Worm (Caenorhabditis elegans) whole organism, L2 larva: Measurements from ENCODE around the gene Y75B12B.13.

Source experiments
- C34F6.9 ChIP-seq: fragments of 150-350 bp; optimal IDR thresholded peaks from 2 replicates; lab custom pipeline; 2014; ENCODE audit warnings: missing biosample characterization, missing genetic modification characterization
- F13H6.1 ChIP-seq: sonication (generic microtip); optimal IDR thresholded peaks from 2 replicates; lab custom pipeline; 2016; ENCODE audit warnings: missing genetic modification characterization, missing compliant biosample characterization
- Y55F3AM.14 ChIP-seq: fragments of 200-800 bp; sonication (Bioruptor generic); optimal IDR thresholded peaks from 2 replicates; lab custom pipeline; 2018; ENCODE audit warnings: mild to moderate bottlenecking, missing genetic modification characterization, missing compliant biosample characterization
- ZK546.5 ChIP-seq: sonication (generic microtip); optimal IDR thresholded peaks from 2 replicates; lab custom pipeline; 2017; ENCODE audit warnings: missing biosample characterization, missing genetic modification characterization
- alr-1 ChIP-seq: fragments of 150-350 bp; optimal IDR thresholded peaks from 2 replicates; lab custom pipeline; 2014; ENCODE audit warnings: missing biosample characterization, missing genetic modification characterization
- aly-2 ChIP-seq: fragments of 150-350 bp; optimal IDR thresholded peaks from 2 replicates; lab custom pipeline; 2014; ENCODE audit warnings: missing biosample characterization, missing genetic modification characterization
- ama-1 ChIP-seq: fragments of 150-350 bp; optimal IDR thresholded peaks from 2 replicates; lab custom pipeline; 2018; ENCODE audit warnings: inconsistent platforms
- blmp-1 ChIP-seq: sonication (generic microtip); optimal IDR thresholded peaks from 2 replicates; lab custom pipeline; 2017; ENCODE audit warnings: missing genetic modification characterization, mild to moderate bottlenecking, missing compliant biosample characterization, antibody characterized with exemption, moderate library complexity; ENCODE audit not compliant: insufficient read depth
- ceh-16 ChIP-seq: fragments of 150-350 bp; optimal IDR thresholded peaks from 2 replicates; lab custom pipeline; 2014; ENCODE audit warnings: missing biosample characterization, missing genetic modification characterization
- ceh-82 ChIP-seq: fragments of 150-350 bp; optimal IDR thresholded peaks from 2 replicates; lab custom pipeline; 2014; ENCODE audit warnings: missing biosample characterization, missing genetic modification characterization
- crh-2 ChIP-seq: sonication (generic microtip); optimal IDR thresholded peaks from 2 replicates; lab custom pipeline; 2017; ENCODE audit warnings: missing biosample characterization, missing genetic modification characterization
- dmd-4 ChIP-seq: sonication (generic microtip); optimal IDR thresholded peaks from 2 replicates; lab custom pipeline; 2017; ENCODE audit warnings: missing biosample characterization, missing genetic modification characterization
- egl-27 ChIP-seq: sonication (generic microtip); optimal IDR thresholded peaks from 3 replicates; lab custom pipeline; 2017; ENCODE audit warnings: missing biosample characterization, missing genetic modification reagents, missing genetic modification characterization
- elt-1 ChIP-seq: fragments of 150-350 bp; optimal IDR thresholded peaks from 2 replicates; lab custom pipeline; 2014; ENCODE audit warnings: missing biosample characterization, missing genetic modification characterization
- elt-3 ChIP-seq: sonication (generic microtip); optimal IDR thresholded peaks from 2 replicates; lab custom pipeline; 2017; ENCODE audit warnings: missing biosample characterization, missing genetic modification characterization
- fos-1 ChIP-seq: fragments of 150-350 bp; optimal IDR thresholded peaks from 2 replicates; lab custom pipeline; 2014; ENCODE audit warnings: missing biosample characterization, missing genetic modification characterization
- gmeb-1 ChIP-seq: fragments of 150-350 bp; optimal IDR thresholded peaks from 2 replicates; lab custom pipeline; 2014; ENCODE audit warnings: missing biosample characterization, missing genetic modification characterization
- lin-13 ChIP-seq: fragments of 150-350 bp; optimal IDR thresholded peaks from 2 replicates; lab custom pipeline; 2014; ENCODE audit warnings: missing biosample characterization, missing genetic modification reagents, missing genetic modification characterization
- lin-39 ChIP-seq: fragments of 150-350 bp; optimal IDR thresholded peaks from 2 replicates; lab custom pipeline; 2014; ENCODE audit warnings: missing biosample characterization, missing genetic modification reagents, missing genetic modification characterization
- lsy-2 ChIP-seq, 2 experiments: fragments of 150-350 bp in 1 of 2; sonication (generic microtip) in 1 of 2; optimal IDR thresholded peaks; 2 replicates each; lab custom pipeline; 2014 to 2017; ENCODE audit warnings: missing biosample characterization in 2 of 2, missing genetic modification characterization in 2 of 2
- mab-5 ChIP-seq: fragments of 150-350 bp; optimal IDR thresholded peaks from 2 replicates; lab custom pipeline; 2014; ENCODE audit warnings: missing biosample characterization, missing genetic modification characterization
- mbf-1 ChIP-seq: sonication (generic microtip); optimal IDR thresholded peaks from 2 replicates; lab custom pipeline; 2017; ENCODE audit warnings: missing biosample characterization, missing genetic modification characterization
- mdl-1 ChIP-seq, 2 experiments: fragments of 150-350 bp in 1 of 2; sonication (generic microtip) in 1 of 2; optimal IDR thresholded peaks; 2 replicates each; lab custom pipeline; 2017; ENCODE audit warnings: missing biosample characterization in 2 of 2, missing genetic modification characterization in 2 of 2
- nhr-10 ChIP-seq: sonication (generic microtip); optimal IDR thresholded peaks from 2 replicates; lab custom pipeline; 2017; ENCODE audit warnings: missing biosample characterization, missing genetic modification characterization
- nhr-12 ChIP-seq: fragments of 150-350 bp; optimal IDR thresholded peaks from 2 replicates; lab custom pipeline; 2014; ENCODE audit warnings: missing biosample characterization, missing genetic modification characterization
- nhr-129 ChIP-seq: fragments of 150-350 bp; optimal IDR thresholded peaks from 2 replicates; lab custom pipeline; 2014; ENCODE audit warnings: missing biosample characterization, missing genetic modification characterization
- nhr-21 ChIP-seq: fragments of 150-350 bp; optimal IDR thresholded peaks from 2 replicates; lab custom pipeline; 2014; ENCODE audit warnings: missing biosample characterization, missing genetic modification characterization
- nhr-23 ChIP-seq: fragments of 150-350 bp; optimal IDR thresholded peaks from 2 replicates; lab custom pipeline; 2014; ENCODE audit warnings: missing biosample characterization, missing genetic modification reagents, missing genetic modification characterization
- nhr-25 ChIP-seq: fragments of 150-350 bp; sonication (generic microtip); optimal IDR thresholded peaks from 3 replicates; lab custom pipeline; 2014; ENCODE audit warnings: missing biosample characterization, missing genetic modification characterization
- nhr-77 ChIP-seq: fragments of 150-350 bp; optimal IDR thresholded peaks from 2 replicates; lab custom pipeline; 2014; ENCODE audit warnings: missing biosample characterization, missing genetic modification characterization
- peb-1 ChIP-seq: fragments of 150-350 bp; optimal IDR thresholded peaks from 2 replicates; lab custom pipeline; 2014; ENCODE audit warnings: missing biosample characterization, missing genetic modification characterization
- sem-4 ChIP-seq: fragments of 150-350 bp; optimal IDR thresholded peaks from 2 replicates; lab custom pipeline; 2014; ENCODE audit warnings: missing biosample characterization, missing genetic modification reagents, missing genetic modification characterization
- skn-1 ChIP-seq: sonication (generic microtip); optimal IDR thresholded peaks from 2 replicates; lab custom pipeline; 2017; ENCODE audit warnings: missing biosample characterization, missing genetic modification characterization
- sma-3 ChIP-seq: sonication (generic microtip); optimal IDR thresholded peaks from 2 replicates; lab custom pipeline; 2016; ENCODE audit warnings: missing genetic modification reagents, missing genetic modification characterization, missing compliant biosample characterization
- sma-9 ChIP-seq, 2 experiments: fragments of 150-350 bp in 1 of 2; sonication (generic microtip) in 1 of 2; optimal IDR thresholded peaks; 2 replicates each; lab custom pipeline; 2014 to 2016; ENCODE audit warnings: missing genetic modification characterization in 2 of 2, mild to moderate bottlenecking in 1 of 2, missing biosample characterization in 1 of 2, missing compliant biosample characterization in 1 of 2, missing genetic modification reagents in 1 of 2, moderate library complexity in 1 of 2
- snpc-4 ChIP-seq: fragments of 150-350 bp; optimal IDR thresholded peaks from 2 replicates; lab custom pipeline; 2014; ENCODE audit warnings: missing biosample characterization, missing genetic modification characterization
- unc-39 ChIP-seq: fragments of 150-350 bp; optimal IDR thresholded peaks from 2 replicates; lab custom pipeline; 2014; ENCODE audit warnings: missing biosample characterization, missing genetic modification characterization
- unc-55 ChIP-seq: fragments of 150-350 bp; sonication (generic microtip); optimal IDR thresholded peaks from 3 replicates; lab custom pipeline; 2014; ENCODE audit warnings: missing biosample characterization, missing genetic modification reagents, missing genetic modification characterization
- unc-62 ChIP-seq: fragments of 150-350 bp; optimal IDR thresholded peaks from 2 replicates; lab custom pipeline; 2014; ENCODE audit warnings: missing biosample characterization, missing genetic modification reagents, missing genetic modification characterization
- zag-1 ChIP-seq: fragments of 150-350 bp; optimal IDR thresholded peaks from 2 replicates; lab custom pipeline; 2014; ENCODE audit warnings: missing biosample characterization, missing genetic modification characterization
- ztf-1 ChIP-seq: fragments of 200-800 bp; sonication (Bioruptor generic); conservative IDR thresholded peaks from 2 replicates; pipeline ENCODE4 v1.3.6; 2022; ENCODE audit warnings: missing genetic modification characterization, missing compliant biosample characterization
- ztf-11 ChIP-seq: sonication (generic microtip); optimal IDR thresholded peaks from 2 replicates; lab custom pipeline; 2017; ENCODE audit warnings: missing biosample characterization, missing genetic modification characterization

The Y75B12B.13 gene

ce11 chrV:15150661-15151060 is 43.1 kb downstream of the Y75B12B.13 start, which contains the start of gene T09F5.2:
T09F5.2 (plus strand) TSS chrV:15150961.
- TF ChIP-seq lin-13 (GFP tag; lab: Kevin White, UChicago) (no peak), unc-62 (GFP tag; lab: Kevin White, UChicago) (no peak), skn-1 (tag; lab: Kevin White, UChicago) (no peak), mdl-1 (tag; optimal IDR thresholded peaks at IDR 0.05; lab: Kevin White, UChicago) (no peak), ztf-11 (tag; lab: Kevin White, UChicago) (no peak), ceh-16 (no peak), lsy-2 (tag; optimal IDR thresholded peaks at IDR 0.05; lab: Kevin White, UChicago) (no peak), mab-5 (tag; lab: Kevin White, UChicago) (no peak), sem-4 (tag; lab: Kevin White, UChicago) (no peak), nhr-21 (tag; lab: Kevin White, UChicago) (no peak), unc-55 (GFP tag; lab: Kevin White, UChicago) (no peak), lin-39 (tag; lab: Kevin White, UChicago) (no peak), dmd-4 (tag; lab: Kevin White, UChicago) (no peak), nhr-10 (tag; lab: Kevin White, UChicago) (no peak), nhr-23 (tag; lab: Kevin White, UChicago) (no peak), nhr-25 (tag; lab: Kevin White, UChicago) (no peak), ama-1 (no peak), nhr-77 (tag; lab: Kevin White, UChicago) (no peak), egl-27 (tag; lab: Kevin White, UChicago) (no peak), alr-1 (no peak)

ce11 chrV:15150176-15150575 is 43.6 kb downstream of the Y75B12B.13 start:
- TF ChIP-seq sma-3 (GFP tag; lab: Kevin White, UChicago): no peak
- TF ChIP-seq ceh-16: no peak
- no peak for TF ChIP-seq nhr-129 (tag; lab: Kevin White, UChicago)
- no peak for TF ChIP-seq blmp-1 (tag; lab: Kevin White, UChicago)
- no peak for TF ChIP-seq F13H6.1
- no peak for TF ChIP-seq unc-39 (tag; lab: Kevin White, UChicago)
- TF ChIP-seq ama-1: no peak
- no peak for TF ChIP-seq skn-1 (tag; lab: Kevin White, UChicago)
- TF ChIP-seq lin-13 (GFP tag; lab: Kevin White, UChicago): no peak
- no peak for TF ChIP-seq snpc-4 (tag; lab: Kevin White, UChicago)
- TF ChIP-seq dmd-4 (tag; lab: Kevin White, UChicago): no peak
- no peak for TF ChIP-seq C34F6.9 (tag; lab: Kevin White, UChicago)
- no peak for TF ChIP-seq gmeb-1
- no peak for TF ChIP-seq ztf-1
- no peak for TF ChIP-seq nhr-10 (tag; lab: Kevin White, UChicago)
- TF ChIP-seq ZK546.5 (tag; lab: Kevin White, UChicago): no peak

- TF ChIP-seq nhr-12 (tag; lab: Kevin White, UChicago): no peak
- TF ChIP-seq, all 48 proteins: peak for 0
Measured at ce11 chrV:15148800-15149199, 45.0 kb downstream of the Y75B12B.13 start, which contains the start of gene T09F5.1. T09F5.1 (plus strand) TSS chrV:15149100.

ce11 chrV:15147776-15148175 is 46.0 kb downstream of the Y75B12B.13 start, which contains the start of gene T09F5.20:
T09F5.20 (minus strand) TSS chrV:15147876.
- no peak for TF ChIP-seq mbf-1 (tag; lab: Kevin White, UChicago)
- no peak for TF ChIP-seq lsy-2 (tag; optimal IDR thresholded peaks at IDR 0.05; lab: Kevin White, UChicago)
- no peak for TF ChIP-seq sma-9 (GFP tag; optimal IDR thresholded peaks at IDR 0.05; lab: Kevin White, UChicago)
- no peak for TF ChIP-seq sma-9 (tag; optimal IDR thresholded peaks at IDR 0.05; lab: Kevin White, UChicago)
- no peak for TF ChIP-seq nhr-25 (tag; lab: Kevin White, UChicago)
- TF ChIP-seq sma-3 (GFP tag; lab: Kevin White, UChicago): no peak
- TF ChIP-seq, all 48 proteins: peak for 0

ce11 chrV:15143798-15144197 is 50.0 kb downstream of the Y75B12B.13 start, which contains the start of gene K08F9.4:
K08F9.4 (plus strand) TSS chrV:15144019.
- TF ChIP-seq unc-62 (GFP tag; lab: Kevin White, UChicago): no peak
- no peak for TF ChIP-seq Y55F3AM.14 (GFP tag; lab: Kevin White, UChicago)
- TF ChIP-seq ama-1: no peak
- no peak for TF ChIP-seq ztf-11 (tag; lab: Kevin White, UChicago)
- peak; percentile 48 for TF ChIP-seq nhr-129 (tag; lab: Kevin White, UChicago)
- no peak for TF ChIP-seq lin-39 (tag; lab: Kevin White, UChicago)
- peak; percentile 78 for TF ChIP-seq C34F6.9 (tag; lab: Kevin White, UChicago)
- peak; percentile 47 for TF ChIP-seq fos-1 (tag; lab: Kevin White, UChicago)
- no peak for TF ChIP-seq elt-1
- TF ChIP-seq ceh-82 (tag; lab: Kevin White, UChicago): no peak
- peak; percentile 48 for TF ChIP-seq crh-2 (tag; lab: Kevin White, UChicago)
- no peak for TF ChIP-seq dmd-4 (tag; lab: Kevin White, UChicago)
- no peak for TF ChIP-seq skn-1 (tag; lab: Kevin White, UChicago)
- no peak for TF ChIP-seq aly-2 (tag; lab: Kevin White, UChicago)
- TF ChIP-seq peb-1 (tag; lab: Kevin White, UChicago): no peak
- no peak for TF ChIP-seq alr-1
- TF ChIP-seq blmp-1 (tag; lab: Kevin White, UChicago): peak; percentile 100
- no peak for TF ChIP-seq nhr-12 (tag; lab: Kevin White, UChicago)
- TF ChIP-seq unc-39 (tag; lab: Kevin White, UChicago): no peak
- TF ChIP-seq ceh-16: no peak
- no peak for TF ChIP-seq lsy-2 (tag; optimal IDR thresholded peaks at IDR 0.05; lab: Kevin White, UChicago)
- no peak for TF ChIP-seq elt-3 (tag; lab: Kevin White, UChicago)
- no peak for TF ChIP-seq ZK546.5 (tag; lab: Kevin White, UChicago)
- peak; percentile 84 for TF ChIP-seq unc-55 (GFP tag; lab: Kevin White, UChicago)
- TF ChIP-seq snpc-4 (tag; lab: Kevin White, UChicago): no peak
- TF ChIP-seq zag-1 (tag; lab: Kevin White, UChicago): no peak
